Fruit fly (Drosophila melanogaster) whole organism: Measurements from ENCODE around the gene smo.

Experiments used
- CG8478 ChIP-seq: fragments of >200 bp; optimal IDR thresholded peaks from 2 replicates; lab custom pipeline; 2018; ENCODE audit warnings: inconsistent platforms
- Dll ChIP-seq: fragments of >200 bp; optimal IDR thresholded peaks from 2 replicates; lab custom pipeline; 2017
- EcR ChIP-seq, 2 experiments: fragments of >200 bp; optimal IDR thresholded peaks; 2 replicates each; lab custom pipeline; 2017; ENCODE audit warnings: missing biosample characterization in 2 of 2, missing genetic modification characterization in 2 of 2, missing genetic modification reagents in 2 of 2
- pan ChIP-seq: fragments of >200 bp; optimal IDR thresholded peaks from 2 replicates; lab custom pipeline; 2017
- psq ChIP-seq: fragments of >200 bp; optimal IDR thresholded peaks from 2 replicates; lab custom pipeline; 2017
- usp ChIP-seq: fragments of >200 bp; optimal IDR thresholded peaks from 2 replicates; lab custom pipeline; 2017; ENCODE audit warnings: missing biosample characterization, missing genetic modification characterization, mixed read lengths

smo gene

dm6 chr2L:286421-286820 lies 9.0 kb downstream of the smo start:
- TF ChIP-seq usp (GFP tag; lab: Kevin White, UChicago) (no peak), EcR (GFP tag; optimal IDR thresholded peaks at IDR 0.05; lab: Kevin White, UChicago) (peak in 1 of 2 experiments; percentile 4)

- no peak for TF ChIP-seq pan (lab: Kevin White, UChicago)
- TF ChIP-seq Dll (lab: Kevin White, UChicago) = no peak
- TF ChIP-seq psq = no peak
- no peak for TF ChIP-seq EcR (GFP tag; optimal IDR thresholded peaks at IDR 0.05; lab: Kevin White, UChicago)
- no peak for TF ChIP-seq usp (GFP tag; lab: Kevin White, UChicago)
Observed at dm6 chr2L:289044-289443, 11.7 kb downstream of the smo start, which contains the start of gene Amnionless. Gene Amnionless, minus strand, starts transcription at chr2L:289144.

dm6 chr2L:290373-290772 lies 13.0 kb downstream of the smo start:
- TF ChIP-seq pan (lab: Kevin White, UChicago) (no peak), EcR (GFP tag; optimal IDR thresholded peaks at IDR 0.05; lab: Kevin White, UChicago) (no peak)

dm6 chr2L:290949-291348 lies 13.6 kb downstream of the smo start:
- no peak for TF ChIP-seq usp (GFP tag; lab: Kevin White, UChicago)
- TF ChIP-seq Dll (lab: Kevin White, UChicago) = no peak
- no peak for TF ChIP-seq EcR (GFP tag; optimal IDR thresholded peaks at IDR 0.05; lab: Kevin White, UChicago)
- no peak for TF ChIP-seq psq
- TF ChIP-seq pan (lab: Kevin White, UChicago) = no peak
- TF ChIP-seq CG8478 (lab: Kevin White, UChicago) = no peak

dm6 chr2L:291657-292056 lies 14.3 kb downstream of the smo start, which contains the start of gene CG3625:
Gene CG3625, minus strand, starts transcription at chr2L:291795.
- no peak for TF ChIP-seq pan (lab: Kevin White, UChicago)
- TF ChIP-seq CG8478 (lab: Kevin White, UChicago) = no peak

- TF ChIP-seq usp (GFP tag; lab: Kevin White, UChicago) = no peak
- no peak for TF ChIP-seq CG8478 (lab: Kevin White, UChicago)
- TF ChIP-seq Dll (lab: Kevin White, UChicago) = no peak
- no peak for TF ChIP-seq psq
Observed at dm6 chr2L:292301-292700, 14.9 kb downstream of the smo start, which contains the start of gene CG11562. Gene CG11562, plus strand, starts transcription at chr2L:292419.

dm6 chr2L:294452-295362 lies 17.3 kb downstream of the smo start, which contains the start of the genes U2af38 and Stip1:
Gene U2af38, minus strand, starts transcription at chr2L:294681.
Gene Stip1, plus strand, starts transcription at chr2L:295122.
- TF ChIP-seq usp (GFP tag; lab: Kevin White, UChicago) (no peak), EcR (GFP tag; optimal IDR thresholded peaks at IDR 0.05; lab: Kevin White, UChicago) (peak; percentile 73 to 94)

- TF ChIP-seq pan (lab: Kevin White, UChicago) = no peak
Observed at dm6 chr2L:297480-298284, 20.3 kb downstream of the smo start, which contains the start of gene Pi3K21B. Gene Pi3K21B, plus strand, starts transcription at chr2L:297880.

dm6 chr2L:298285-298644 lies 20.9 kb downstream of the smo start:
- no peak for TF ChIP-seq EcR (GFP tag; optimal IDR thresholded peaks at IDR 0.05; lab: Kevin White, UChicago)
- TF ChIP-seq Dll (lab: Kevin White, UChicago) = no peak
- no peak for TF ChIP-seq usp (GFP tag; lab: Kevin White, UChicago)
- TF ChIP-seq CG8478 (lab: Kevin White, UChicago) = no peak
- TF ChIP-seq pan (lab: Kevin White, UChicago) = no peak
- TF ChIP-seq psq = no peak

dm6 chr2L:299038-299437 lies 21.7 kb downstream of the smo start:
- TF ChIP-seq psq (no peak), usp (GFP tag; lab: Kevin White, UChicago) (no peak), CG8478 (lab: Kevin White, UChicago) (no peak), pan (lab: Kevin White, UChicago) (no peak), EcR (GFP tag; optimal IDR thresholded peaks at IDR 0.05; lab: Kevin White, UChicago) (no peak), Dll (lab: Kevin White, UChicago) (no peak)

dm6 chr2L:300006-300405 lies 22.6 kb downstream of the smo start:
- TF ChIP-seq CG8478 (lab: Kevin White, UChicago) (no peak), pan (lab: Kevin White, UChicago) (no peak), psq (no peak), usp (GFP tag; lab: Kevin White, UChicago) (no peak), EcR (GFP tag; optimal IDR thresholded peaks at IDR 0.05; lab: Kevin White, UChicago) (no peak), Dll (lab: Kevin White, UChicago) (no peak)
